Fruit fly (Drosophila melanogaster): ENCODE measurements around the gene CG12204.

The CG12204 gene

DNA sequence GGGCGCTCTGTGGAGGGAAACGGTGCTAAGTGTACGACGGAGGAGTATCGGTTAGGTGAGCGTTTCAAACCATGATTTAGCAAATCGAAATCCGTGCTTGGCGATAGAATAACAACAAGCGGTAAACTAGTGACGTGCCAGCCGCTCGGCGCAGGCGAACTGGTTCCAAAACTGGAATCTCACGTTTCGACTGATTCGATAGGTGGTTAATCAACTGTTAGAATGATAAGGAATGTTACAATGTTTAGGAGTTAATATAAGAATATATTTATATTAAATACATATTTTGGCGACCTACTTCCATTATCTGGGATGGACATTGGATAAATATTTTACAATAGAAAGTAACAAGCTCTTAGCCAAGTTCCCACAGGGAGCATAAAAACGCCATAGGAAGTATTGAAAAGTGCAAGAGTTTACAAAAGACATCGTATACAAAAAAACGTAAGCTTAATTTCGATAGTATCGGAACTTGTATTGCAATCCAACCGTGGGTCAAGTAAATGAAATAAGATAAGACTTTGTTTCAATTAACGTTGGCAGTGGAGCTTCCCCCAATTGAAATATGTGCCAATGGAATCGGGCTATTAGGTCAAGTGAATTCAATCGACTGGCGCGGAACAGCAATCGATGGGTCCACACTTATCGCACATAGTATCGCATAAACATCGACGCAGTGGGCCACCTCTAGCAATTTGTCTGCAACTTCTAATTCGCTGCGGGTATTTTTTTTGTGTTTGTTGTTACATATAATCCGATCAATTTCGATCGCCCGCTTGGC lies 819 bp upstream of the CG12204 start, which contains the start of the genes ksh, CG14200 and Pfrx (continued):
- TF ChIP-seq cwo (GFP tag; optimal IDR thresholded peaks at IDR 0.05) = no peak
- no peak for TF ChIP-seq Blimp-1 (GFP tag; optimal IDR thresholded peaks at IDR 0.05)
- TF ChIP-seq corto (GFP tag; optimal IDR thresholded peaks at IDR 0.05) = no peak
- TF ChIP-seq Opbp (GFP tag; IDR thresholded peaks at IDR 0.05; ENCODE audit: partially characterized antibody) = peak; percentile 92
- TF ChIP-seq Dip3 (GFP tag; optimal IDR thresholded peaks at IDR 0.05) = peak; percentile 47
- peak; percentile 41; the same call in 1 of the 3 replicates for TF ChIP-seq dysf (GFP tag; IDR thresholded peaks at IDR 0.05)
- no peak for TF ChIP-seq Hr39 (optimal IDR thresholded peaks at IDR 0.05)
- TF ChIP-seq Lpt (GFP tag; optimal IDR thresholded peaks at IDR 0.05) = no peak
- TF ChIP-seq hth (optimal IDR thresholded peaks at IDR 0.05) = no peak
- TF ChIP-seq exex (tag; optimal IDR thresholded peaks at IDR 0.05) = no peak
- no peak for TF ChIP-seq hkb (optimal IDR thresholded peaks at IDR 0.05)
- TF ChIP-seq hkb (GFP tag; IDR thresholded peaks at IDR 0.05) = no peak
- no peak for TF ChIP-seq B-H1 (GFP tag; IDR thresholded peaks at IDR 0.05)
- TF ChIP-seq CG18619 (GFP tag; optimal IDR thresholded peaks at IDR 0.05) = no peak
- TF ChIP-seq nom (GFP tag; optimal IDR thresholded peaks at IDR 0.05) = no peak
- no peak for TF ChIP-seq B-H2 (GFP tag; optimal IDR thresholded peaks at IDR 0.05)
- peak; percentile 8 for TF ChIP-seq pho (GFP tag; optimal IDR thresholded peaks at IDR 0.05)
- TF ChIP-seq ap (GFP tag; IDR thresholded peaks at IDR 0.05) = no peak
- no peak for TF ChIP-seq kay (GFP tag; optimal IDR thresholded peaks at IDR 0.05)
- TF ChIP-seq CG16815 (GFP tag; optimal IDR thresholded peaks at IDR 0.05) = no peak
- peak; percentile 7 for TF ChIP-seq CG9609 (GFP tag; optimal IDR thresholded peaks at IDR 0.05)
- no peak for TF ChIP-seq CG4617 (GFP tag; optimal IDR thresholded peaks at IDR 0.05; ENCODE audit: borderline replicate concordance)
- no peak for TF ChIP-seq Adf1 (GFP tag; IDR thresholded peaks at IDR 0.05)
- TF ChIP-seq CG9817 (tag; optimal IDR thresholded peaks at IDR 0.05) = no peak
- TF ChIP-seq BtbVII (GFP tag; optimal IDR thresholded peaks at IDR 0.05) = no peak
- no peak for TF ChIP-seq CG14667 (GFP tag; IDR thresholded peaks at IDR 0.05)
- no peak for TF ChIP-seq CG18476 (GFP tag; optimal IDR thresholded peaks at IDR 0.05)
- no peak for TF ChIP-seq CG14965 (GFP tag; optimal IDR thresholded peaks at IDR 0.05; ENCODE audit: borderline replicate concordance)
- no peak for TF ChIP-seq Dek (tag; optimal IDR thresholded peaks at IDR 0.05)
- no peak for TF ChIP-seq CG6654 (GFP tag; optimal IDR thresholded peaks at IDR 0.05)
- no peak for TF ChIP-seq CG11085 (GFP tag; IDR thresholded peaks at IDR 0.05)
- TF ChIP-seq so (GFP tag; IDR thresholded peaks at IDR 0.05) = no peak
- TF ChIP-seq phol (tag; optimal IDR thresholded peaks at IDR 0.05) = no peak
- no peak for TF ChIP-seq CG8089 (GFP tag; optimal IDR thresholded peaks at IDR 0.05)
- TF ChIP-seq slp2 (GFP tag; optimal IDR thresholded peaks at IDR 0.05) = no peak
- peak; percentile 92 for TF ChIP-seq BEAF-32 (GFP tag; optimal IDR thresholded peaks at IDR 0.05)
- no peak for TF ChIP-seq CG10654 (GFP tag; optimal IDR thresholded peaks at IDR 0.05)
- no peak for TF ChIP-seq CG16779 (GFP tag; IDR thresholded peaks at IDR 0.05)
- TF ChIP-seq Six4 (GFP tag; optimal IDR thresholded peaks at IDR 0.05) = no peak
- TF ChIP-seq dan (GFP tag; IDR thresholded peaks at IDR 0.05) = no peak
- peak; percentile 30 for TF ChIP-seq Ets65A (GFP tag)
- no peak for TF ChIP-seq Hmx (GFP tag; optimal IDR thresholded peaks at IDR 0.05)
- no peak for TF ChIP-seq CG10959 (GFP tag; IDR thresholded peaks at IDR 0.05)
- TF ChIP-seq Neu2 (GFP tag; optimal IDR thresholded peaks at IDR 0.05; ENCODE audit: borderline replicate concordance) = no peak
- peak; percentile 39 for TF ChIP-seq Sin3A (optimal IDR thresholded peaks at IDR 0.05)
- no peak for TF ChIP-seq z (GFP tag; IDR thresholded peaks at IDR 0.05)
- TF ChIP-seq emc (GFP tag; optimal IDR thresholded peaks at IDR 0.05) = no peak
- TF ChIP-seq Xrp1 (GFP tag; IDR thresholded peaks at IDR 0.05) = no peak; the same call in 1 of the 2 replicates
- TF ChIP-seq CG13424 (tag; optimal IDR thresholded peaks at IDR 0.05) = peak; percentile 1
- TF ChIP-seq Tbp (GFP tag; optimal IDR thresholded peaks at IDR 0.05) = no peak
- TF ChIP-seq tgo (GFP tag; IDR thresholded peaks at IDR 0.05) = no peak
- TF ChIP-seq Sry-β (GFP tag; optimal IDR thresholded peaks at IDR 0.05) = no peak

Data from whole organism, embryonic.